Worm (Caenorhabditis elegans) whole organism, mixed stage, embryonic: ENCODE data around the gene F54F2.6.

Experiments used
- M03D4.4 ChIP-seq: sonication (generic microtip); optimal IDR thresholded peaks from 2 replicates; lab custom pipeline; 2017; ENCODE audit warnings: mild to moderate bottlenecking, missing genetic modification characterization, missing compliant biosample characterization
- bed-3 ChIP-seq: fragments of 200-800 bp; sonication (Bioruptor generic); optimal IDR thresholded peaks from 3 replicates; lab custom pipeline; 2018; ENCODE audit warnings: mild to moderate bottlenecking, missing genetic modification characterization, moderate library complexity, missing compliant biosample characterization
- blmp-1 ChIP-seq: fragments of 150-350 bp; optimal IDR thresholded peaks from 2 replicates; lab custom pipeline; 2014; ENCODE audit warnings: missing biosample characterization, missing genetic modification characterization
- ceh-39 ChIP-seq: fragments of 150-350 bp; optimal IDR thresholded peaks from 2 replicates; lab custom pipeline; 2014; ENCODE audit warnings: missing biosample characterization, missing genetic modification characterization
- ceh-43 ChIP-seq: fragments of 200-800 bp; sonication (Bioruptor generic); optimal IDR thresholded peaks from 2 replicates; lab custom pipeline; 2018; ENCODE audit warnings: mild to moderate bottlenecking, missing genetic modification characterization, moderate library complexity, missing compliant biosample characterization
- ceh-83 ChIP-seq: fragments of 200-800 bp; sonication (Bioruptor generic); optimal IDR thresholded peaks from 2 replicates; lab custom pipeline; 2018; ENCODE audit warnings: mild to moderate bottlenecking, missing genetic modification characterization, missing compliant biosample characterization
- ces-1 ChIP-seq: fragments of 150-350 bp; optimal IDR thresholded peaks from 2 replicates; lab custom pipeline; 2014; ENCODE audit warnings: missing biosample characterization, missing genetic modification reagents, missing genetic modification characterization
- cnd-1 ChIP-seq: fragments of 200-800 bp; sonication (Bioruptor generic); optimal IDR thresholded peaks from 2 replicates; lab custom pipeline; 2018; ENCODE audit warnings: mild to moderate bottlenecking, missing genetic modification characterization, missing compliant biosample characterization
- drap-1 ChIP-seq: fragments of 200-800 bp; sonication (Bioruptor generic); optimal IDR thresholded peaks from 3 replicates; lab custom pipeline; 2018; ENCODE audit warnings: mild to moderate bottlenecking, missing genetic modification characterization, missing compliant biosample characterization
- elt-1 ChIP-seq: sonication (generic microtip); optimal IDR thresholded peaks from 2 replicates; lab custom pipeline; 2017; ENCODE audit warnings: missing genetic modification characterization, mild to moderate bottlenecking, missing compliant biosample characterization, antibody characterized with exemption, moderate library complexity, borderline replicate concordance; ENCODE audit not compliant: insufficient read depth
- elt-3 ChIP-seq: fragments of 150-350 bp; optimal IDR thresholded peaks from 2 replicates; lab custom pipeline; 2014; ENCODE audit warnings: missing biosample characterization, missing genetic modification characterization
- flh-1 ChIP-seq: fragments of 200-800 bp; sonication (Bioruptor generic); optimal IDR thresholded peaks from 2 replicates; lab custom pipeline; 2018; ENCODE audit warnings: mild to moderate bottlenecking, missing genetic modification characterization, moderate library complexity, missing compliant biosample characterization
- ham-2 ChIP-seq: fragments of 200-800 bp; sonication (Bioruptor generic); optimal IDR thresholded peaks from 2 replicates; lab custom pipeline; 2018; ENCODE audit warnings: mild to moderate bottlenecking, missing genetic modification characterization, missing compliant biosample characterization
- hlh-1 ChIP-seq: fragments of 150-350 bp; optimal IDR thresholded peaks from 2 replicates; lab custom pipeline; 2014; ENCODE audit warnings: missing biosample characterization, missing genetic modification reagents, missing genetic modification characterization
- lin-13 ChIP-seq: fragments of 150-350 bp; optimal IDR thresholded peaks from 2 replicates; lab custom pipeline; 2014; ENCODE audit warnings: missing biosample characterization, missing genetic modification characterization
- lin-32 ChIP-seq: fragments of 200-800 bp; sonication (Bioruptor generic); optimal IDR thresholded peaks from 2 replicates; lab custom pipeline; 2018; ENCODE audit warnings: mild to moderate bottlenecking, missing genetic modification characterization, missing compliant biosample characterization
- lsy-2 ChIP-seq: fragments of 150-350 bp; optimal IDR thresholded peaks from 2 replicates; lab custom pipeline; 2014; ENCODE audit warnings: missing biosample characterization, missing genetic modification characterization
- mab-5 ChIP-seq: fragments of 150-350 bp; optimal IDR thresholded peaks from 2 replicates; lab custom pipeline; 2014; ENCODE audit warnings: missing biosample characterization, missing genetic modification characterization
- mep-1 ChIP-seq: fragments of 150-350 bp; optimal IDR thresholded peaks from 2 replicates; lab custom pipeline; 2017; ENCODE audit warnings: missing biosample characterization, missing genetic modification reagents, missing genetic modification characterization, inconsistent platforms
- mls-2 ChIP-seq: sonication (generic microtip); optimal IDR thresholded peaks from 2 replicates; lab custom pipeline; 2016; ENCODE audit warnings: mild to moderate bottlenecking, missing genetic modification characterization, moderate library complexity, missing compliant biosample characterization
- nhr-12 ChIP-seq: fragments of 150-350 bp; optimal IDR thresholded peaks from 2 replicates; lab custom pipeline; 2014; ENCODE audit warnings: missing biosample characterization, missing genetic modification characterization
- nhr-2 ChIP-seq: fragments of 150-350 bp; optimal IDR thresholded peaks from 2 replicates; lab custom pipeline; 2014; ENCODE audit warnings: missing biosample characterization, missing genetic modification characterization
- nhr-237 ChIP-seq: fragments of 150-350 bp; optimal IDR thresholded peaks from 2 replicates; lab custom pipeline; 2014; ENCODE audit warnings: missing biosample characterization, missing genetic modification characterization
- nhr-28 ChIP-seq: fragments of 150-350 bp; optimal IDR thresholded peaks from 2 replicates; lab custom pipeline; 2014; ENCODE audit warnings: missing biosample characterization, missing genetic modification characterization
- nhr-76 ChIP-seq: sonication (generic microtip); optimal IDR thresholded peaks from 2 replicates; lab custom pipeline; 2017; ENCODE audit warnings: missing biosample characterization, missing genetic modification characterization
- pha-4 ChIP-seq: fragments of 150-350 bp; optimal IDR thresholded peaks from 2 replicates; lab custom pipeline; 2018; ENCODE audit warnings: missing biosample characterization, missing genetic modification reagents, missing genetic modification characterization
- sem-2 ChIP-seq: fragments of 200-800 bp; sonication (Bioruptor generic); optimal IDR thresholded peaks from 2 replicates; lab custom pipeline; 2018; ENCODE audit warnings: mild to moderate bottlenecking, missing genetic modification characterization, missing compliant biosample characterization
- snpc-4 ChIP-seq: fragments of 150-350 bp; optimal IDR thresholded peaks from 2 replicates; lab custom pipeline; 2014; ENCODE audit warnings: missing biosample characterization, missing genetic modification characterization
- sptf-1 ChIP-seq: sonication (generic microtip); optimal IDR thresholded peaks from 2 replicates; lab custom pipeline; 2017; ENCODE audit warnings: mild to moderate bottlenecking, missing genetic modification characterization, moderate library complexity, missing compliant biosample characterization
- tbx-8 ChIP-seq: fragments of 200-800 bp; sonication (Bioruptor generic); optimal IDR thresholded peaks from 2 replicates; lab custom pipeline; 2018; ENCODE audit warnings: mild to moderate bottlenecking, missing genetic modification characterization, moderate library complexity, missing compliant biosample characterization
- unc-120 ChIP-seq: sonication (generic microtip); optimal IDR thresholded peaks from 2 replicates; lab custom pipeline; 2017; ENCODE audit warnings: missing genetic modification characterization, missing compliant biosample characterization; ENCODE audit not compliant: poor library complexity, severe bottlenecking
- unc-39 ChIP-seq: fragments of 150-350 bp; optimal IDR thresholded peaks from 2 replicates; lab custom pipeline; 2014; ENCODE audit warnings: missing biosample characterization, missing genetic modification characterization
- unc-62 ChIP-seq: fragments of 150-350 bp; optimal IDR thresholded peaks from 2 replicates; lab custom pipeline; 2014; ENCODE audit warnings: missing biosample characterization, missing genetic modification reagents, missing genetic modification characterization
- zip-8 ChIP-seq: fragments of 150-350 bp; optimal IDR thresholded peaks from 2 replicates; lab custom pipeline; 2014; ENCODE audit warnings: missing biosample characterization, missing genetic modification characterization
- ztf-11 ChIP-seq: fragments of 150-350 bp; optimal IDR thresholded peaks from 2 replicates; lab custom pipeline; 2014; ENCODE audit warnings: missing biosample characterization, missing genetic modification characterization

The F54F2.6 gene

ce11 chrIII:8770243-8770642 is 30.3 kb downstream of the F54F2.6 start:
- TF ChIP-seq ceh-39 (tag; lab: Kevin White, UChicago) = no peak
- no peak for TF ChIP-seq elt-1
- TF ChIP-seq sptf-1 (tag; lab: Kevin White, UChicago) = no peak
- TF ChIP-seq mep-1 (tag; lab: Kevin White, UChicago) = no peak
- TF ChIP-seq nhr-12 (tag; lab: Kevin White, UChicago) = no peak
- TF ChIP-seq mls-2 (tag; lab: Kevin White, UChicago) = no peak
- TF ChIP-seq unc-120 (tag; lab: Kevin White, UChicago) = no peak
- no peak for TF ChIP-seq cnd-1
- TF ChIP-seq blmp-1 = no peak
- TF ChIP-seq lin-32 (GFP tag; lab: Kevin White, UChicago) = no peak
- TF ChIP-seq ceh-83 (GFP tag; lab: Kevin White, UChicago) = no peak
- no peak for TF ChIP-seq unc-62 (GFP tag; lab: Kevin White, UChicago)

ce11 chrIII:8769253-8769652 is 31.2 kb downstream of the F54F2.6 start, which contains the start of gene K02D10.1:
TSS of gene K02D10.1 (plus strand) at chrIII:8769536.
- TF ChIP-seq hlh-1 (tag; lab: Kevin White, UChicago) = peak; percentile 34
- TF ChIP-seq sptf-1 (tag; lab: Kevin White, UChicago) = no peak

- TF ChIP-seq ceh-39 (tag; lab: Kevin White, UChicago) (no peak), ztf-11 (peak; percentile 68), nhr-76 (tag; lab: Kevin White, UChicago) (peak; percentile 55), ceh-43 (GFP tag; lab: Kevin White, UChicago) (peak; percentile 87), lin-32 (GFP tag; lab: Kevin White, UChicago) (peak; percentile 54), mls-2 (tag; lab: Kevin White, UChicago) (peak; percentile 92), bed-3 (peak; percentile 59), nhr-12 (tag; lab: Kevin White, UChicago) (peak; percentile 30), tbx-8 (no peak), zip-8 (tag; lab: Kevin White, UChicago) (no peak), ces-1 (GFP tag; lab: Kevin White, UChicago) (no peak), nhr-28 (tag; lab: Kevin White, UChicago) (no peak), nhr-2 (tag; lab: Kevin White, UChicago) (no peak), lin-13 (tag; lab: Kevin White, UChicago) (peak; percentile 37), pha-4 (tag; lab: Kevin White, UChicago) (peak; percentile 18), mab-5 (peak; percentile 13), ham-2 (GFP tag; lab: Kevin White, UChicago) (peak; percentile 52), sptf-1 (tag; lab: Kevin White, UChicago) (peak; percentile 91), snpc-4 (tag; lab: Kevin White, UChicago) (no peak), flh-1 (GFP tag; lab: Kevin White, UChicago) (peak; percentile 43), elt-3 (tag; lab: Kevin White, UChicago) (no peak), unc-120 (tag; lab: Kevin White, UChicago) (peak; percentile 64), hlh-1 (tag; lab: Kevin White, UChicago) (peak; percentile 70), ceh-83 (GFP tag; lab: Kevin White, UChicago) (peak; percentile 47), M03D4.4 (peak; percentile 87), sem-2 (peak; percentile 48), drap-1 (GFP tag; lab: Kevin White, UChicago) (peak; percentile 73), lsy-2 (peak; percentile 66), cnd-1 (peak; percentile 69), blmp-1 (peak; percentile 56), unc-39 (tag; lab: Kevin White, UChicago) (no peak), mep-1 (tag; lab: Kevin White, UChicago) (peak; percentile 85), unc-62 (GFP tag; lab: Kevin White, UChicago) (no peak), elt-1 (no peak), nhr-237 (tag; lab: Kevin White, UChicago) (peak; percentile 8)
- TF ChIP-seq, all 35 proteins: peak for 24
Measured at ce11 chrIII:8767889-8768361, 32.6 kb downstream of the F54F2.6 start, which contains the start of gene mtss-1. TSS of gene mtss-1 (plus strand) at chrIII:8768311.
